Worm (Caenorhabditis elegans): ENCODE measurements around the gene F56A11.4.

Gene F56A11.4

DNA sequence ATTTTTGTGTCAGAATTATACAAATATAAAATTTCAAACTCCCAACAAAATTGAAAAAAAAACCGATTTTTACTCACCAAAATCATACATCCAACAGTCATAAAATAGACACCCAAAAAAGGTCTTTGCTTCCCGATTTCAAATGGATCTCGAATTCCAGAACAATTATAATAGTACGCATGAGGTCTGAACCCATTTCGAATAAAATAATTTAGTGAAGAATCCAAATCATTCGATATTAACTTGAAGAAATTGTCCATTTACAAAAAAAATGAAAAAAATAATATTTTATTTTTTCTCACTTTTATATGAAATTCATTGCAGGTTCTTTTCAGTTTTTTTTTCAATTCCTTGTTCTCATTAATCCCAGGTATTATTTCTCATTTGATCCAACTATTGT, 53.5 kb downstream of the F56A11.4 start, which contains the start of gene srt-59:
Gene srt-59, minus strand, starts transcription at position 101 of the 400 bp plus-strand sequence.
- TF ChIP-seq hlh-1 (tag; optimal IDR thresholded peaks at IDR 0.05) = no peak
- no peak for TF ChIP-seq unc-62 (GFP tag; optimal IDR thresholded peaks at IDR 0.05)
- TF ChIP-seq nhr-28 (tag; optimal IDR thresholded peaks at IDR 0.05) = no peak

Measured in whole organism, mixed stage, embryonic.